Worm (Caenorhabditis elegans): ENCODE data around the gene hif-1.

Gene hif-1

DNA sequence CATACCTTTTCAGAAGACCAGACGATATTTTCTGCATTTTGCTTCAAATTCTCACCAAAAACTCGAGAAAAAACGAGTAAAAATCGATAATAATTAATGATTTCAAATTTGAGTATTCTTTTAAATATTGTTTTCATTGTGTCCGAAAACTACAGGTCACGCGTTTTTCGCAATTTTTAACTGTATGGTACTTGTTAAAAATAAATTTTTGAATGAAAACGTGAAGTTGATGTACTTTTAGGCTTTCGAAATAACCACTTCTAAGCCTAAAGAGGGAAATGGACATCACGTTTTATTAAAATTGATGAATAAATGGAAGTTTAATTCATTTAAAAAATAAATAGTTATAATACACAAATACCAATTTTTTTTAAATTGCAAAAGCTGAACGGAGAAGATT, 22.7 kb downstream of the hif-1 start, which contains the start of gene Y44A6D.5:
Gene Y44A6D.5 (minus strand): TSS at position 101 of the 400 bp plus-strand sequence.
- no peak for TF ChIP-seq lin-15B (tag; optimal IDR thresholded peaks at IDR 0.05)
- TF ChIP-seq hmg-11 (tag; optimal IDR thresholded peaks at IDR 0.05): no peak
- TF ChIP-seq ceh-16 (tag; optimal IDR thresholded peaks at IDR 0.05): no peak

DNA sequence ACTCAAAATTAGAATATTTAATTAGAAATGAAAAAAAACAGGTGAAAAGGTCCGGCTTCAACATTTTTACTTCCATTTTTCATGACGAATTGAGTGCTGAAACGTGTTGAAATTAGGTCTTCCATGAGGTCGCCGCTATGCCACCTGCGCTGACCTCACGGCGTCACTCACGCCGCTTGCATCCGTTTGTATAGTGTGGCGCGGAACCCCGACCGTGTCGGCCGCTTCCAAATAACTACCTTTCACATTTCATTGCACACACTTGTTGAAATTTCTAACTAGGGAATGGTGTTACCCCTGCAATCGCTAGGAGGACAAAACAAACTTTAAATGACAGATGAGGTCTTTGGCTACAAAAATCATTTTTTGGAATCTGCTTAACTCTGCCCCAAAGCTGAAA, 23.3 kb downstream of the hif-1 start:
- TF ChIP-seq snpc-4 (tag; optimal IDR thresholded peaks at IDR 0.05): peak; percentile 73

DNA sequence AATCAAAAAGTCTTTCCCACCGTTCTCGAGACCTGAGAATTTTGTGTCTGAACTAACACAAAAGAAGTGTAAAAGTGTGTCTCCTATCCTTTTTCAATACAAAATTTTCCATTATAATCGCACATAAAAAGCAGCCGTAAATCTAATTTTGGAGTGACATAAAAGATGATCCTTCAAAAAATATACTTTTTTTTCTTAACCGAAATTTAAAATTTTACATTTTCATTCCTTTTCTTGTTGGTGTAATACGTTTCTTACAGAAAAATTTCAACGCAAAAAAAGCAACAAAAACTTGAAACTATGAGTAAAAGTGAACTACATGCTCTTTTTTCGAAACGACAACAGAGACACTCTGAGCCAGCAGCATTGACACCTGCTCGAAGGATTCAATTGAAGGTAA, 26.8 kb downstream of the hif-1 start, which contains the start of gene Y44A6D.6:
Gene Y44A6D.6 (plus strand): TSS at position 301 of the 400 bp plus-strand sequence.
- TF ChIP-seq nhr-23 (tag; optimal IDR thresholded peaks at IDR 0.05) (no peak), nhr-43 (tag; optimal IDR thresholded peaks at IDR 0.05; ENCODE audit: poor library complexity, severe bottlenecking) (no peak), nhr-12 (tag; optimal IDR thresholded peaks at IDR 0.05) (no peak), elt-1 (tag; optimal IDR thresholded peaks at IDR 0.05) (no peak), unc-62 (GFP tag; optimal IDR thresholded peaks at IDR 0.05) (no peak), fos-1 (tag; optimal IDR thresholded peaks at IDR 0.05) (no peak), ceh-9 (tag; optimal IDR thresholded peaks at IDR 0.05) (no peak), pha-4 (tag; optimal IDR thresholded peaks at IDR 0.05) (no peak), sea-2 (GFP tag; optimal IDR thresholded peaks at IDR 0.05) (no peak), nhr-237 (tag; optimal IDR thresholded peaks at IDR 0.05) (no peak), aly-2 (tag; optimal IDR thresholded peaks at IDR 0.05) (no peak), ceh-82 (tag; optimal IDR thresholded peaks at IDR 0.05) (no peak), nfya-1 (tag; optimal IDR thresholded peaks at IDR 0.05; ENCODE audit: insufficient read depth) (no peak)

DNA sequence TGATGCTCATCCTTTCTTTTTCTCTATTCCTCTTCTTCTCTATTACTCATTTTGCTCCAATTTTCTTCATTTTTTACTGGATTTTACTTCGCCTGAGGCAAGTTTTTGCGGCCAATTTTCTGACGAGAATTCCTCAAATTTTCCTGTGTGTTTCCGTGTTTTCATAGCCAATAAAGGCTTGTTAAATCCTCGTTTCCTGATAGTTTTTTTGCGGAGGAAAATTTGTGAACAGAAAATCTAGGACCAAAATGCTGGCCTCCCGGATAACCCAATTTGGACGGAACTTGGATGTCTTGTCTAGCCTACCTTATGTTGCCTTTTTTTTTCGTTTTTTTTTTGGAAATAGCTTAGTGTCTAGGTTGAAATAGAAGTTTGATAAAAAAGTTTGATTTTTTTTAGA, 33.4 kb downstream of the hif-1 start:
- TF ChIP-seq hmg-11 (tag; optimal IDR thresholded peaks at IDR 0.05): no peak
- TF ChIP-seq ama-1 (optimal IDR thresholded peaks at IDR 0.05): no peak
- no peak for TF ChIP-seq elt-3 (tag; optimal IDR thresholded peaks at IDR 0.05)

DNA sequence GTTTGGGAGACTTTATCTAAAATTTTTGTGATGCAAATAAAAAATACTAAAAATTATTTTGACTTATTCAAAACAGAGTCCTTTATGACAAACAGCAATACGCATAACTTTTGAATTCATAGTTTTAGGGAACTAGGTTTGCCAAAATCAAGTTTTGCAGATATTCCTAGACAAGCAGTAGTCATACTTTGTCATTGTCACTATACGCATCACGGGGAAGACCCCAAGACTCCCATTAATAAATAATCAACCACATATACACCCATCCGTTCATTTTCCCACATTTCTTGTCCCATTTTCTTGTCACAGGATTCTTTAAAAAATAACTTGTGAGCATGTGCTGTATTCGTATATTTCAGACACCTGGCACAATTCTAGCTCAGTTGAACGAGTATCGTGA, 34.2 kb downstream of the hif-1 start, which contains the start of gene Y44A6D.7:
Gene Y44A6D.7 (plus strand): TSS at position 301 of the 400 bp plus-strand sequence.
- TF ChIP-seq ztf-4 (tag; optimal IDR thresholded peaks at IDR 0.05): no peak
- no peak for TF ChIP-seq nhr-67 (tag; optimal IDR thresholded peaks at IDR 0.05)
- TF ChIP-seq ceh-82 (tag; optimal IDR thresholded peaks at IDR 0.05): no peak
- TF ChIP-seq pha-4 (tag; optimal IDR thresholded peaks at IDR 0.05): no peak
- TF ChIP-seq hmg-11 (tag; optimal IDR thresholded peaks at IDR 0.05): no peak
- no peak for TF ChIP-seq elt-3 (tag; optimal IDR thresholded peaks at IDR 0.05)
- no peak for TF ChIP-seq nhr-11 (tag; optimal IDR thresholded peaks at IDR 0.05)

DNA sequence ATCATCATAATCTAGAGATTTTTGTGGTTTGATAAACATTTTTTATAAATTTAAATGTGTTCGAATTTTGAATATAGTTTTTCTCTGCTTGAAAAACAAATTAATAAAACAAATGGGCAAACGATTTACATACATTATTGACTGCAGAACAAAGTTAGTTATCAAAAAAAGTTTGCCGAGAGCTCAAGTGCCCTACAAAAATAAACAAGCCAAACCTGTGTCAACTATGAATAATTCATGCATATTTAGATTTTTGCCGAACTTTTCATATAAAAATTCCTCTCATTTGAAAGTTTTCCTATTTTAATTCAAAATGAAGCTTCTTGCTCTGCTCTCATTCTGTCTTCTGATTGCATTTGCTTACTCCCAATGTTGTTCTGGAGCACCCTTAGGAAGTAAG, 35.6 kb downstream of the hif-1 start, which contains the start of gene sshk-1:
Gene sshk-1 (plus strand): TSS at position 301 of the 400 bp plus-strand sequence.
- TF ChIP-seq hmg-11 (tag; optimal IDR thresholded peaks at IDR 0.05): no peak
- no peak for TF ChIP-seq ztf-11 (tag; optimal IDR thresholded peaks at IDR 0.05)
- no peak for TF ChIP-seq ZK546.5 (tag; optimal IDR thresholded peaks at IDR 0.05)
- no peak for TF ChIP-seq eor-1 (tag; optimal IDR thresholded peaks at IDR 0.05)
- TF ChIP-seq pqm-1 (tag; optimal IDR thresholded peaks at IDR 0.05): no peak
- TF ChIP-seq zag-1 (tag; optimal IDR thresholded peaks at IDR 0.05): no peak
- TF ChIP-seq daf-12 (tag; optimal IDR thresholded peaks at IDR 0.05): no peak
- TF ChIP-seq tbx-2 (tag; optimal IDR thresholded peaks at IDR 0.05): no peak
- no peak for TF ChIP-seq nhr-237 (tag; optimal IDR thresholded peaks at IDR 0.05)
- no peak for TF ChIP-seq lin-39 (tag; optimal IDR thresholded peaks at IDR 0.05)
- no peak for TF ChIP-seq ceh-28 (tag; optimal IDR thresholded peaks at IDR 0.05)
- TF ChIP-seq lin-15B (tag; optimal IDR thresholded peaks at IDR 0.05): no peak
- TF ChIP-seq elt-2 (tag; optimal IDR thresholded peaks at IDR 0.05): no peak
- TF ChIP-seq nhr-12 (tag; optimal IDR thresholded peaks at IDR 0.05): no peak
- no peak for TF ChIP-seq mdl-1 (tag; optimal IDR thresholded peaks at IDR 0.05)
- TF ChIP-seq pha-4 (tag; optimal IDR thresholded peaks at IDR 0.05): no peak
- TF ChIP-seq lsy-12 (tag; optimal IDR thresholded peaks at IDR 0.05): no peak
- TF ChIP-seq R02D3.7 (tag; optimal IDR thresholded peaks at IDR 0.05): no peak

Data from whole organism, L3 larva.